Worm (Caenorhabditis elegans) whole organism, L2 larva: ENCODE results near the gene C05D11.8.

ENCODE experiments used
- C34F6.9 ChIP-seq: fragments of 150-350 bp; optimal IDR thresholded peaks from 2 replicates; lab custom pipeline; 2014; ENCODE audit warnings: missing biosample characterization, missing genetic modification characterization
- F13H6.1 ChIP-seq: sonication (generic microtip); optimal IDR thresholded peaks from 2 replicates; lab custom pipeline; 2016; ENCODE audit warnings: missing genetic modification characterization, missing compliant biosample characterization
- R02D3.7 ChIP-seq: fragments of 150-350 bp; optimal IDR thresholded peaks from 2 replicates; lab custom pipeline; 2014; ENCODE audit warnings: missing biosample characterization, missing genetic modification characterization
- ZK546.5 ChIP-seq: sonication (generic microtip); optimal IDR thresholded peaks from 2 replicates; lab custom pipeline; 2017; ENCODE audit warnings: missing biosample characterization, missing genetic modification characterization
- alr-1 ChIP-seq: fragments of 150-350 bp; optimal IDR thresholded peaks from 2 replicates; lab custom pipeline; 2014; ENCODE audit warnings: missing biosample characterization, missing genetic modification characterization
- aly-2 ChIP-seq: fragments of 150-350 bp; optimal IDR thresholded peaks from 2 replicates; lab custom pipeline; 2014; ENCODE audit warnings: missing biosample characterization, missing genetic modification characterization
- ama-1 ChIP-seq: fragments of 150-350 bp; optimal IDR thresholded peaks from 2 replicates; lab custom pipeline; 2018; ENCODE audit warnings: inconsistent platforms
- blmp-1 ChIP-seq: sonication (generic microtip); optimal IDR thresholded peaks from 2 replicates; lab custom pipeline; 2017; ENCODE audit warnings: missing genetic modification characterization, mild to moderate bottlenecking, missing compliant biosample characterization, antibody characterized with exemption, moderate library complexity; ENCODE audit not compliant: insufficient read depth
- ceh-16 ChIP-seq: fragments of 150-350 bp; optimal IDR thresholded peaks from 2 replicates; lab custom pipeline; 2014; ENCODE audit warnings: missing biosample characterization, missing genetic modification characterization
- ceh-82 ChIP-seq: fragments of 150-350 bp; optimal IDR thresholded peaks from 2 replicates; lab custom pipeline; 2014; ENCODE audit warnings: missing biosample characterization, missing genetic modification characterization
- crh-2 ChIP-seq: sonication (generic microtip); optimal IDR thresholded peaks from 2 replicates; lab custom pipeline; 2017; ENCODE audit warnings: missing biosample characterization, missing genetic modification characterization
- dmd-4 ChIP-seq: sonication (generic microtip); optimal IDR thresholded peaks from 2 replicates; lab custom pipeline; 2017; ENCODE audit warnings: missing biosample characterization, missing genetic modification characterization
- egl-27 ChIP-seq: sonication (generic microtip); optimal IDR thresholded peaks from 3 replicates; lab custom pipeline; 2017; ENCODE audit warnings: missing biosample characterization, missing genetic modification reagents, missing genetic modification characterization
- elt-1 ChIP-seq: fragments of 150-350 bp; optimal IDR thresholded peaks from 2 replicates; lab custom pipeline; 2014; ENCODE audit warnings: missing biosample characterization, missing genetic modification characterization
- elt-3 ChIP-seq: sonication (generic microtip); optimal IDR thresholded peaks from 2 replicates; lab custom pipeline; 2017; ENCODE audit warnings: missing biosample characterization, missing genetic modification characterization
- fos-1 ChIP-seq: fragments of 150-350 bp; optimal IDR thresholded peaks from 2 replicates; lab custom pipeline; 2014; ENCODE audit warnings: missing biosample characterization, missing genetic modification characterization
- gmeb-1 ChIP-seq: fragments of 150-350 bp; optimal IDR thresholded peaks from 2 replicates; lab custom pipeline; 2014; ENCODE audit warnings: missing biosample characterization, missing genetic modification characterization
- lin-11 ChIP-seq: fragments of 150-350 bp; sonication (generic microtip); optimal IDR thresholded peaks from 2 replicates; lab custom pipeline; 2014; ENCODE audit warnings: missing biosample characterization, missing genetic modification characterization, inconsistent platforms, mixed read lengths
- lin-13 ChIP-seq: fragments of 150-350 bp; optimal IDR thresholded peaks from 2 replicates; lab custom pipeline; 2014; ENCODE audit warnings: missing biosample characterization, missing genetic modification reagents, missing genetic modification characterization
- lin-39 ChIP-seq: fragments of 150-350 bp; optimal IDR thresholded peaks from 2 replicates; lab custom pipeline; 2014; ENCODE audit warnings: missing biosample characterization, missing genetic modification reagents, missing genetic modification characterization
- lsy-2 ChIP-seq, 2 experiments: fragments of 150-350 bp in 1 of 2; sonication (generic microtip) in 1 of 2; optimal IDR thresholded peaks; 2 replicates each; lab custom pipeline; 2014 to 2017; ENCODE audit warnings: missing biosample characterization in 2 of 2, missing genetic modification characterization in 2 of 2
- mab-5 ChIP-seq: fragments of 150-350 bp; optimal IDR thresholded peaks from 2 replicates; lab custom pipeline; 2014; ENCODE audit warnings: missing biosample characterization, missing genetic modification characterization
- mbf-1 ChIP-seq: sonication (generic microtip); optimal IDR thresholded peaks from 2 replicates; lab custom pipeline; 2017; ENCODE audit warnings: missing biosample characterization, missing genetic modification characterization
- mdl-1 ChIP-seq, 2 experiments: fragments of 150-350 bp in 1 of 2; sonication (generic microtip) in 1 of 2; optimal IDR thresholded peaks; 2 replicates each; lab custom pipeline; 2017; ENCODE audit warnings: missing biosample characterization in 2 of 2, missing genetic modification characterization in 2 of 2
- nhr-10 ChIP-seq: sonication (generic microtip); optimal IDR thresholded peaks from 2 replicates; lab custom pipeline; 2017; ENCODE audit warnings: missing biosample characterization, missing genetic modification characterization
- nhr-129 ChIP-seq: fragments of 150-350 bp; optimal IDR thresholded peaks from 2 replicates; lab custom pipeline; 2014; ENCODE audit warnings: missing biosample characterization, missing genetic modification characterization
- nhr-21 ChIP-seq: fragments of 150-350 bp; optimal IDR thresholded peaks from 2 replicates; lab custom pipeline; 2014; ENCODE audit warnings: missing biosample characterization, missing genetic modification characterization
- nhr-23 ChIP-seq: fragments of 150-350 bp; optimal IDR thresholded peaks from 2 replicates; lab custom pipeline; 2014; ENCODE audit warnings: missing biosample characterization, missing genetic modification reagents, missing genetic modification characterization
- nhr-237 ChIP-seq: fragments of 150-350 bp; optimal IDR thresholded peaks from 2 replicates; lab custom pipeline; 2014; ENCODE audit warnings: missing biosample characterization, missing genetic modification characterization
- nhr-25 ChIP-seq: fragments of 150-350 bp; sonication (generic microtip); optimal IDR thresholded peaks from 3 replicates; lab custom pipeline; 2014; ENCODE audit warnings: missing biosample characterization, missing genetic modification characterization
- nhr-6 ChIP-seq: fragments of 150-350 bp; optimal IDR thresholded peaks from 2 replicates; lab custom pipeline; 2014; ENCODE audit warnings: missing biosample characterization, missing genetic modification characterization
- peb-1 ChIP-seq: fragments of 150-350 bp; optimal IDR thresholded peaks from 2 replicates; lab custom pipeline; 2014; ENCODE audit warnings: missing biosample characterization, missing genetic modification characterization
- sem-4 ChIP-seq: fragments of 150-350 bp; optimal IDR thresholded peaks from 2 replicates; lab custom pipeline; 2014; ENCODE audit warnings: missing biosample characterization, missing genetic modification reagents, missing genetic modification characterization
- skn-1 ChIP-seq: sonication (generic microtip); optimal IDR thresholded peaks from 2 replicates; lab custom pipeline; 2017; ENCODE audit warnings: missing biosample characterization, missing genetic modification characterization
- sma-3 ChIP-seq: sonication (generic microtip); optimal IDR thresholded peaks from 2 replicates; lab custom pipeline; 2016; ENCODE audit warnings: missing genetic modification reagents, missing genetic modification characterization, missing compliant biosample characterization
- sma-9 ChIP-seq, 2 experiments: fragments of 150-350 bp in 1 of 2; sonication (generic microtip) in 1 of 2; optimal IDR thresholded peaks; 2 replicates each; lab custom pipeline; 2014 to 2016; ENCODE audit warnings: missing genetic modification characterization in 2 of 2, mild to moderate bottlenecking in 1 of 2, missing biosample characterization in 1 of 2, missing compliant biosample characterization in 1 of 2, missing genetic modification reagents in 1 of 2, moderate library complexity in 1 of 2
- snpc-4 ChIP-seq: fragments of 150-350 bp; optimal IDR thresholded peaks from 2 replicates; lab custom pipeline; 2014; ENCODE audit warnings: missing biosample characterization, missing genetic modification characterization
- unc-39 ChIP-seq: fragments of 150-350 bp; optimal IDR thresholded peaks from 2 replicates; lab custom pipeline; 2014; ENCODE audit warnings: missing biosample characterization, missing genetic modification characterization
- unc-55 ChIP-seq: fragments of 150-350 bp; sonication (generic microtip); optimal IDR thresholded peaks from 3 replicates; lab custom pipeline; 2014; ENCODE audit warnings: missing biosample characterization, missing genetic modification reagents, missing genetic modification characterization
- unc-62 ChIP-seq: fragments of 150-350 bp; optimal IDR thresholded peaks from 2 replicates; lab custom pipeline; 2014; ENCODE audit warnings: missing biosample characterization, missing genetic modification reagents, missing genetic modification characterization
- zag-1 ChIP-seq: fragments of 150-350 bp; optimal IDR thresholded peaks from 2 replicates; lab custom pipeline; 2014; ENCODE audit warnings: missing biosample characterization, missing genetic modification characterization
- ztf-1 ChIP-seq: fragments of 200-800 bp; sonication (Bioruptor generic); conservative IDR thresholded peaks from 2 replicates; pipeline ENCODE4 v1.3.6; 2022; ENCODE audit warnings: missing genetic modification characterization, missing compliant biosample characterization
- ztf-11 ChIP-seq: sonication (generic microtip); optimal IDR thresholded peaks from 2 replicates; lab custom pipeline; 2017; ENCODE audit warnings: missing biosample characterization, missing genetic modification characterization
- ztf-4 ChIP-seq: fragments of 150-350 bp; optimal IDR thresholded peaks from 2 replicates; lab custom pipeline; 2014; ENCODE audit warnings: missing biosample characterization, missing genetic modification characterization

C05D11.8 gene

ce11 chrIII:6411914-6412313 is 15.2 kb downstream of the C05D11.8 start, which contains the start of gene C05D11.5:
Gene C05D11.5, minus strand, starts transcription at chrIII:6412014.
- TF ChIP-seq egl-27 (tag; lab: Kevin White, UChicago), result no peak
- no peak for TF ChIP-seq elt-3 (tag; lab: Kevin White, UChicago)
- no peak for TF ChIP-seq unc-55
- no peak for TF ChIP-seq ztf-11 (tag; lab: Kevin White, UChicago)
- TF ChIP-seq nhr-237 (tag; lab: Kevin White, UChicago), result no peak
- no peak for TF ChIP-seq lin-11
- TF ChIP-seq dmd-4, result no peak
- no peak for TF ChIP-seq nhr-129

- TF ChIP-seq crh-2 (tag; lab: Kevin White, UChicago), result peak; percentile 39
- TF ChIP-seq ztf-11 (tag; lab: Kevin White, UChicago), result no peak
- TF ChIP-seq sma-3, result no peak
- no peak for TF ChIP-seq nhr-237 (tag; lab: Kevin White, UChicago)
- peak; percentile 20 for TF ChIP-seq sma-9 (GFP tag; optimal IDR thresholded peaks at IDR 0.05; lab: Kevin White, UChicago)
- no peak for TF ChIP-seq sma-9 (tag; optimal IDR thresholded peaks at IDR 0.05; lab: Kevin White, UChicago)
- peak; percentile 3 for TF ChIP-seq fos-1 (tag; lab: Kevin White, UChicago)
- no peak for TF ChIP-seq elt-1 (tag; lab: Kevin White, UChicago)
- no peak for TF ChIP-seq ZK546.5
- no peak for TF ChIP-seq aly-2 (tag; lab: Kevin White, UChicago)
These were observed 15.7 kb downstream of the C05D11.8 start for ce11 chrIII:6411430-6411829.

- TF ChIP-seq unc-62 (GFP tag; lab: Kevin White, UChicago), result no peak
- no peak for TF ChIP-seq gmeb-1
- no peak for TF ChIP-seq snpc-4 (tag; lab: Kevin White, UChicago)
- TF ChIP-seq nhr-6 (tag; lab: Kevin White, UChicago), result no peak
- no peak for TF ChIP-seq elt-3 (tag; lab: Kevin White, UChicago)
- no peak for TF ChIP-seq peb-1 (tag; lab: Kevin White, UChicago)
- TF ChIP-seq sma-9 (GFP tag; optimal IDR thresholded peaks at IDR 0.05; lab: Kevin White, UChicago), result no peak
- no peak for TF ChIP-seq sma-9 (tag; optimal IDR thresholded peaks at IDR 0.05; lab: Kevin White, UChicago)
- TF ChIP-seq crh-2 (tag; lab: Kevin White, UChicago), result no peak
- TF ChIP-seq nhr-23, result no peak
- TF ChIP-seq ama-1, result no peak
- TF ChIP-seq mdl-1 (tag; optimal IDR thresholded peaks at IDR 0.05; lab: Kevin White, UChicago), result no peak
These were observed 20.3 kb downstream of the C05D11.8 start, which contains the start of gene let-756 for ce11 chrIII:6406829-6407228. Gene let-756, plus strand, starts transcription at chrIII:6407129.

ce11 chrIII:6405121-6405520 is 22.0 kb downstream of the C05D11.8 start:
- TF ChIP-seq aly-2 (tag; lab: Kevin White, UChicago) (no peak), egl-27 (tag; lab: Kevin White, UChicago) (no peak), sma-9 (GFP tag; optimal IDR thresholded peaks at IDR 0.05; lab: Kevin White, UChicago) (peak; percentile 30), sma-9 (tag; optimal IDR thresholded peaks at IDR 0.05; lab: Kevin White, UChicago) (no peak), ceh-82 (tag; lab: Kevin White, UChicago) (no peak), elt-1 (tag; lab: Kevin White, UChicago) (no peak), blmp-1 (no peak), R02D3.7 (tag; lab: Kevin White, UChicago) (no peak), crh-2 (tag; lab: Kevin White, UChicago) (no peak), peb-1 (tag; lab: Kevin White, UChicago) (no peak), fos-1 (tag; lab: Kevin White, UChicago) (no peak), nhr-129 (peak; percentile 41), C34F6.9 (tag; lab: Kevin White, UChicago) (peak; percentile 10), ztf-4 (tag; lab: Kevin White, UChicago) (peak; percentile 44), skn-1 (tag; lab: Kevin White, UChicago) (no peak), snpc-4 (tag; lab: Kevin White, UChicago) (no peak), ztf-11 (tag; lab: Kevin White, UChicago) (no peak), nhr-21 (tag; lab: Kevin White, UChicago) (no peak), ceh-16 (tag; lab: Kevin White, UChicago) (no peak), unc-62 (GFP tag; lab: Kevin White, UChicago) (no peak), sem-4 (no peak), mab-5 (tag; lab: Kevin White, UChicago) (peak; percentile 37), ZK546.5 (no peak), lin-39 (peak; percentile 13), lin-13 (GFP tag; lab: Kevin White, UChicago) (peak; percentile 3), mdl-1 (tag; optimal IDR thresholded peaks at IDR 0.05; lab: Kevin White, UChicago) (no peak), nhr-10 (tag; lab: Kevin White, UChicago) (no peak), sma-3 (no peak), unc-55 (no peak), nhr-25 (tag; lab: Kevin White, UChicago) (no peak), zag-1 (no peak), mbf-1 (tag; lab: Kevin White, UChicago) (no peak), ama-1 (no peak), nhr-23 (no peak), F13H6.1 (tag; lab: Kevin White, UChicago) (peak; percentile 58), ztf-1 (GFP tag; lab: Robert Waterston, UW) (no peak), lin-11 (no peak), lsy-2 (tag; optimal IDR thresholded peaks at IDR 0.05; lab: Kevin White, UChicago) (peak in 1 of 2 experiments; percentile 47), nhr-237 (tag; lab: Kevin White, UChicago) (no peak), alr-1 (tag; lab: Kevin White, UChicago) (no peak), nhr-6 (tag; lab: Kevin White, UChicago) (no peak), unc-39 (tag; lab: Kevin White, UChicago) (no peak)
